Fruit fly (Drosophila melanogaster) whole organism, embryonic: ENCODE data around the gene Cpsf5.

Experiments used
- Atf3 ChIP-seq: fragments of 200-800 bp; sonication (Bioruptor generic); optimal IDR thresholded peaks from 3 replicates; lab custom pipeline; 2016; ENCODE audit warnings: missing biosample characterization, missing genetic modification characterization
- BEAF-32 ChIP-seq: fragments of 200-800 bp; sonication (Bioruptor generic); optimal IDR thresholded peaks from 3 replicates; lab custom pipeline; 2017; ENCODE audit warnings: missing biosample characterization, missing genetic modification characterization, mild to moderate bottlenecking, moderate library complexity, missing genetic modification reagents
- CG10321 ChIP-seq: fragments of 200-800 bp; sonication (Bioruptor generic); IDR thresholded peaks from 2 replicates; pipeline ENCODE4 v1.3.6; 2022; ENCODE audit warnings: missing biosample characterization, missing genetic modification characterization
- CG10543 ChIP-seq: fragments of 200-800 bp; sonication (Bioruptor generic); optimal IDR thresholded peaks from 3 replicates; lab custom pipeline; 2017; ENCODE audit warnings: missing biosample characterization, mild to moderate bottlenecking, missing genetic modification characterization, moderate library complexity
- CG12219 ChIP-seq: fragments of 200-800 bp; sonication (Bioruptor generic); optimal IDR thresholded peaks from 3 replicates; lab custom pipeline; 2018; ENCODE audit warnings: missing biosample characterization, mild to moderate bottlenecking, missing genetic modification characterization
- CG13894 ChIP-seq: fragments of 200-800 bp; sonication (Bioruptor generic); optimal IDR thresholded peaks from 3 replicates; lab custom pipeline; 2018; ENCODE audit warnings: missing biosample characterization, mild to moderate bottlenecking, missing genetic modification characterization, moderate library complexity
- CG14050 ChIP-seq: fragments of 200-800 bp; sonication (Bioruptor generic); IDR thresholded peaks from 3 replicates; pipeline ENCODE4 v1.3.6; 2022; ENCODE audit warnings: missing biosample characterization, missing genetic modification characterization
- CG14860 ChIP-seq: fragments of 200-800 bp; sonication (Bioruptor generic); IDR thresholded peaks from 3 replicates; pipeline ENCODE4 v1.3.6; 2022; ENCODE audit warnings: missing biosample characterization, missing genetic modification characterization; ENCODE audit not compliant: partially characterized antibody
- CG15011 ChIP-seq: fragments of 200-800 bp; sonication (Bioruptor generic); optimal IDR thresholded peaks from 3 replicates; lab custom pipeline; 2018; ENCODE audit warnings: missing biosample characterization, mild to moderate bottlenecking, missing genetic modification characterization
- CG16813 ChIP-seq: fragments of 200-800 bp; sonication (Bioruptor generic); IDR thresholded peaks from 3 replicates; pipeline ENCODE4 v1.3.6; 2022; ENCODE audit warnings: missing biosample characterization, missing genetic modification characterization; ENCODE audit not compliant: partially characterized antibody
- CG17186 ChIP-seq: fragments of 200-800 bp; sonication (Bioruptor generic); optimal IDR thresholded peaks from 3 replicates; lab custom pipeline; 2017; ENCODE audit warnings: missing biosample characterization, missing genetic modification reagents, missing genetic modification characterization
- CG17359 ChIP-seq: fragments of 200-800 bp; sonication (Bioruptor generic); optimal IDR thresholded peaks from 3 replicates; lab custom pipeline; 2018; ENCODE audit warnings: missing biosample characterization, mild to moderate bottlenecking, missing genetic modification characterization, moderate library complexity
- CG17361 ChIP-seq: fragments of 200-800 bp; sonication (Bioruptor generic); IDR thresholded peaks from 3 replicates; pipeline ENCODE4 v1.3.6; 2022; ENCODE audit warnings: missing biosample characterization, missing genetic modification characterization
- CG18476 ChIP-seq: fragments of 200-800 bp; sonication (Bioruptor generic); optimal IDR thresholded peaks from 2 replicates; lab custom pipeline; 2016; ENCODE audit warnings: missing biosample characterization, mild to moderate bottlenecking, missing genetic modification characterization
- CG30431 ChIP-seq: fragments of 200-800 bp; sonication (Bioruptor generic); optimal IDR thresholded peaks from 2 replicates; lab custom pipeline; 2017; ENCODE audit warnings: missing biosample characterization, missing genetic modification characterization
- CG33557 ChIP-seq: fragments of 200-800 bp; sonication (Bioruptor generic); optimal IDR thresholded peaks from 2 replicates; lab custom pipeline; 2019; ENCODE audit warnings: missing biosample characterization, mild to moderate bottlenecking, missing genetic modification characterization, moderate library complexity
- CG5245 ChIP-seq: fragments of 200-800 bp; sonication (Bioruptor generic); optimal IDR thresholded peaks from 3 replicates; lab custom pipeline; 2016; ENCODE audit warnings: missing biosample characterization, missing genetic modification characterization
- CG6654 ChIP-seq: fragments of 200-800 bp; sonication (Bioruptor generic); optimal IDR thresholded peaks from 2 replicates; lab custom pipeline; 2017; ENCODE audit warnings: missing biosample characterization, mild to moderate bottlenecking, missing genetic modification characterization
- CG7928 ChIP-seq: fragments of 200-800 bp; sonication (Bioruptor generic); optimal IDR thresholded peaks from 2 replicates; lab custom pipeline; 2017; ENCODE audit warnings: missing biosample characterization, mild to moderate bottlenecking, missing genetic modification characterization
- CG8089 ChIP-seq: fragments of 200-800 bp; sonication (Bioruptor generic); optimal IDR thresholded peaks from 3 replicates; lab custom pipeline; 2016; ENCODE audit warnings: missing biosample characterization, missing genetic modification characterization
- CG9609 ChIP-seq: fragments of 200-800 bp; sonication (Bioruptor generic); optimal IDR thresholded peaks from 3 replicates; lab custom pipeline; 2016; ENCODE audit warnings: missing biosample characterization, missing genetic modification characterization
- CTCF ChIP-seq: fragments of 200-800 bp; sonication (Bioruptor generic); optimal IDR thresholded peaks from 2 replicates; lab custom pipeline; 2017; ENCODE audit warnings: missing biosample characterization, mild to moderate bottlenecking, missing genetic modification characterization, moderate library complexity
- CoRest ChIP-seq: fragments of 200-800 bp; sonication (Bioruptor generic); optimal IDR thresholded peaks from 3 replicates; lab custom pipeline; 2018; ENCODE audit warnings: missing biosample characterization, mild to moderate bottlenecking, missing genetic modification characterization, moderate library complexity
- Hand ChIP-seq: fragments of 200-800 bp; sonication (Bioruptor generic); optimal IDR thresholded peaks from 2 replicates; lab custom pipeline; 2017; ENCODE audit warnings: mild to moderate bottlenecking, missing biosample characterization, missing genetic modification reagents, missing genetic modification characterization
- Lim3 ChIP-seq: fragments of 200-800 bp; sonication (Bioruptor generic); IDR thresholded peaks from 2 replicates; pipeline ENCODE4 v1.3.6; 2022; ENCODE audit warnings: missing biosample characterization, missing genetic modification characterization
- MESR4 ChIP-seq: fragments of 200-800 bp; sonication (Bioruptor generic); optimal IDR thresholded peaks from 2 replicates; lab custom pipeline; 2018; ENCODE audit warnings: missing biosample characterization, mild to moderate bottlenecking, missing genetic modification characterization, moderate library complexity
- Side ChIP-seq: fragments of 200-800 bp; sonication (Bioruptor generic); optimal IDR thresholded peaks from 2 replicates; lab custom pipeline; 2016; ENCODE audit warnings: missing biosample characterization, missing genetic modification characterization
- Vsx1 ChIP-seq: fragments of 200-800 bp; sonication (Bioruptor generic); optimal IDR thresholded peaks from 2 replicates; lab custom pipeline; 2017; ENCODE audit warnings: missing biosample characterization, mild to moderate bottlenecking, missing genetic modification characterization, missing genetic modification reagents
- YL-1 ChIP-seq: fragments of 200-800 bp; sonication (Bioruptor generic); optimal IDR thresholded peaks from 3 replicates; lab custom pipeline; 2017; ENCODE audit warnings: missing biosample characterization, mild to moderate bottlenecking, missing genetic modification characterization
- ase ChIP-seq: fragments of 200-800 bp; sonication (Bioruptor generic); IDR thresholded peaks from 3 replicates; pipeline ENCODE4 v1.3.6; 2022; ENCODE audit warnings: missing biosample characterization, missing genetic modification characterization
- bab2 ChIP-seq: fragments of 200-800 bp; sonication (Bioruptor generic); optimal IDR thresholded peaks from 2 replicates; lab custom pipeline; 2016; ENCODE audit warnings: missing biosample characterization, missing genetic modification characterization
- bigmax ChIP-seq: fragments of 200-800 bp; sonication (Bioruptor generic); optimal IDR thresholded peaks from 2 replicates; lab custom pipeline; 2018; ENCODE audit warnings: missing biosample characterization, mild to moderate bottlenecking, missing genetic modification characterization
- cad ChIP-seq: fragments of >200 bp; optimal IDR thresholded peaks from 2 replicates; lab custom pipeline; 2017; ENCODE audit warnings: missing biosample characterization, missing genetic modification characterization
- ci ChIP-seq: fragments of 200-800 bp; sonication (Bioruptor generic); IDR thresholded peaks from 3 replicates; pipeline ENCODE4 v1.3.6; 2022; ENCODE audit warnings: missing biosample characterization, missing genetic modification characterization
- croc ChIP-seq: fragments of 200-800 bp; sonication (Bioruptor generic); conservative IDR thresholded peaks from 3 replicates; pipeline ENCODE4 v1.3.6; 2022; ENCODE audit warnings: missing biosample characterization, missing genetic modification characterization
- dan ChIP-seq: fragments of 200-800 bp; sonication (Bioruptor generic); IDR thresholded peaks from 2 replicates; pipeline ENCODE4 v1.3.6; 2022; ENCODE audit warnings: missing biosample characterization, missing genetic modification characterization
- en ChIP-seq: fragments of 200-800 bp; sonication (Bioruptor generic); optimal IDR thresholded peaks from 2 replicates; lab custom pipeline; 2016; ENCODE audit warnings: missing biosample characterization, missing genetic modification characterization
- grn ChIP-seq: fragments of 200-800 bp; sonication (Bioruptor generic); optimal IDR thresholded peaks from 3 replicates; lab custom pipeline; 2017; ENCODE audit warnings: missing biosample characterization, missing genetic modification characterization
- hb ChIP-seq: fragments of 200-800 bp; sonication (Bioruptor generic); IDR thresholded peaks from 3 replicates; pipeline ENCODE4 v1.3.6; 2022; ENCODE audit warnings: missing biosample characterization, missing genetic modification characterization; ENCODE audit not compliant: partially characterized antibody
- klu ChIP-seq: fragments of 200-800 bp; sonication (Bioruptor generic); IDR thresholded peaks from 2 replicates; pipeline ENCODE4 v1.3.6; 2022; ENCODE audit warnings: missing biosample characterization, missing genetic modification characterization
- nerfin-1 ChIP-seq: fragments of 200-800 bp; sonication (Bioruptor generic); optimal IDR thresholded peaks from 3 replicates; lab custom pipeline; 2019; ENCODE audit warnings: missing biosample characterization, mild to moderate bottlenecking, missing genetic modification characterization, moderate library complexity
- oc ChIP-seq: fragments of 200-800 bp; sonication (Bioruptor generic); optimal IDR thresholded peaks from 2 replicates; lab custom pipeline; 2018; ENCODE audit warnings: missing biosample characterization, mild to moderate bottlenecking, missing genetic modification characterization, moderate library complexity
- pros ChIP-seq: fragments of 200-800 bp; sonication (Bioruptor generic); optimal IDR thresholded peaks from 3 replicates; lab custom pipeline; 2019; ENCODE audit warnings: missing biosample characterization, mild to moderate bottlenecking, missing genetic modification characterization, moderate library complexity
- shn ChIP-seq: fragments of 200-800 bp; sonication (Bioruptor generic); optimal IDR thresholded peaks from 3 replicates; lab custom pipeline; 2016; ENCODE audit warnings: missing biosample characterization, missing genetic modification characterization
- sima ChIP-seq: fragments of 200-800 bp; sonication (Bioruptor generic); optimal IDR thresholded peaks from 2 replicates; lab custom pipeline; 2016; ENCODE audit warnings: missing biosample characterization, missing genetic modification characterization
- tio ChIP-seq: fragments of 200-800 bp; sonication (Bioruptor generic); optimal IDR thresholded peaks from 2 replicates; lab custom pipeline; 2017; ENCODE audit warnings: missing biosample characterization, missing genetic modification characterization, inconsistent platforms
- tll ChIP-seq, 2 experiments: fragments of 200-800 bp in 1 of 2; fragments of >200 bp in 1 of 2; sonication (Bioruptor generic) in 1 of 2; optimal IDR thresholded peaks; 2 replicates each; lab custom pipeline; 2017 to 2019; ENCODE audit warnings: missing biosample characterization in 2 of 2, missing genetic modification characterization in 2 of 2, mild to moderate bottlenecking in 1 of 2, moderate library complexity in 1 of 2
- unc-4 ChIP-seq: fragments of 200-800 bp; sonication (Bioruptor generic); IDR thresholded peaks from 2 replicates; pipeline ENCODE4 v1.3.6; 2022; ENCODE audit warnings: missing biosample characterization, missing genetic modification characterization; ENCODE audit not compliant: partially characterized antibody
- usp ChIP-seq: fragments of >200 bp; optimal IDR thresholded peaks from 2 replicates; lab custom pipeline; 2017; ENCODE audit warnings: missing biosample characterization, missing genetic modification characterization

Gene Cpsf5

dm6 chr3L:9460775-9461491 lies 50.1 kb downstream of the Cpsf5 start, which contains the start of the genes CG3434 and CG44838 (continued):
- TF ChIP-seq grn: peak; percentile 48
- peak; percentile 17 for TF ChIP-seq pros (GFP tag; lab: Kevin White, UChicago)
- peak; percentile 58 for TF ChIP-seq CG7928 (GFP tag; lab: Kevin White, UChicago)
- peak; percentile 45; the same call in 1 of the 2 replicates for TF ChIP-seq unc-4 (GFP tag; lab: Robert Waterston, UW)
- TF ChIP-seq tio (GFP tag; lab: Kevin White, UChicago): peak; percentile 70
- TF ChIP-seq CG13894 (tag; lab: Kevin White, UChicago): peak; percentile 85
- TF ChIP-seq Hand (GFP tag; lab: Kevin White, UChicago): peak; percentile 66
- TF ChIP-seq oc (tag; lab: Kevin White, UChicago): peak; percentile 49
- TF ChIP-seq CG30431 (GFP tag; lab: Kevin White, UChicago): peak; percentile 41
- peak; percentile 73 for TF ChIP-seq ase (GFP tag; lab: Robert Waterston, UW)
- TF ChIP-seq usp (GFP tag; lab: Kevin White, UChicago): no peak
- TF ChIP-seq CG15011 (GFP tag; lab: Kevin White, UChicago): peak; percentile 54
- TF ChIP-seq ci (GFP tag; lab: Robert Waterston, UW): peak; percentile 79; the same call in 2 of the 3 replicates
- TF ChIP-seq CG10543 (GFP tag; lab: Kevin White, UChicago): peak; percentile 91
- TF ChIP-seq en (GFP tag; lab: Kevin White, UChicago): no peak
- TF ChIP-seq tll (GFP tag; optimal IDR thresholded peaks at IDR 0.05; lab: Kevin White, UChicago): peak in 1 of 2 experiments; percentile 60
- peak; percentile 79 for TF ChIP-seq CG17359 (tag; lab: Kevin White, UChicago)
- peak; percentile 53 for TF ChIP-seq CG9609 (GFP tag; lab: Kevin White, UChicago)
- TF ChIP-seq CG33557 (GFP tag; lab: Kevin White, UChicago): peak; percentile 82
- peak; percentile 88 for TF ChIP-seq CoRest (tag; lab: Kevin White, UChicago)
- peak; percentile 86 for TF ChIP-seq CG17361
- TF ChIP-seq CG6654 (GFP tag; lab: Kevin White, UChicago): no peak
- TF ChIP-seq CG16813 (GFP tag; lab: Robert Waterston, UW): 0 out of 3 replicates have a peak, but pooled peaks have one; percentile 27
- TF ChIP-seq klu (GFP tag; lab: Robert Waterston, UW): peak; percentile 51; the same call in 1 of the 2 replicates
- peak; percentile 60 for TF ChIP-seq CG14050
- TF ChIP-seq Side (GFP tag; lab: Kevin White, UChicago): peak; percentile 65
- peak; percentile 29 for TF ChIP-seq CG12219 (GFP tag; lab: Kevin White, UChicago)
- TF ChIP-seq CG18476: peak; percentile 64
- peak; percentile 15 for TF ChIP-seq cad (GFP tag; lab: Kevin White, UChicago)
- peak; percentile 55; the same call in 1 of the 3 replicates for TF ChIP-seq croc
- no peak for TF ChIP-seq hb (GFP tag; lab: Robert Waterston, UW)
- TF ChIP-seq CG5245 (GFP tag; lab: Kevin White, UChicago): peak; percentile 76
- peak; percentile 73 for TF ChIP-seq Atf3
- no peak for TF ChIP-seq MESR4 (GFP tag; lab: Kevin White, UChicago)
- peak; percentile 68 for TF ChIP-seq shn (GFP tag; lab: Kevin White, UChicago)
- peak; percentile 58 for TF ChIP-seq CG17186 (GFP tag; lab: Kevin White, UChicago)
- TF ChIP-seq CG8089 (GFP tag; lab: Kevin White, UChicago): no peak
- TF ChIP-seq bigmax (GFP tag; lab: Kevin White, UChicago): peak; percentile 50
- peak; percentile 29 for TF ChIP-seq sima (GFP tag; lab: Kevin White, UChicago)
- TF ChIP-seq BEAF-32 (GFP tag; lab: Kevin White, UChicago): peak; percentile 38
- TF ChIP-seq CG14860: no peak
- TF ChIP-seq CG10321 (GFP tag; lab: Robert Waterston, UW): no peak
- TF ChIP-seq CTCF: peak; percentile 60
- peak; percentile 76 for TF ChIP-seq bab2 (GFP tag; lab: Kevin White, UChicago)
- no peak for TF ChIP-seq dan (GFP tag; lab: Robert Waterston, UW)
- no peak for TF ChIP-seq Lim3 (GFP tag; lab: Robert Waterston, UW)
- TF ChIP-seq YL-1 (GFP tag; lab: Kevin White, UChicago): peak; percentile 58
- peak; percentile 58 for TF ChIP-seq Vsx1 (GFP tag; lab: Kevin White, UChicago)
- TF ChIP-seq nerfin-1: peak; percentile 68
